Worm (Caenorhabditis elegans) whole organism, L4 larva: ENCODE results near the gene Y116A8C.33.

Experiments
- D1046.2 ChIP-seq: fragments of 200-800 bp; sonication (Bioruptor generic); IDR thresholded peaks from 2 replicates; pipeline ENCODE4 v1.3.6; 2022; ENCODE audit warnings: missing genetic modification characterization, missing compliant biosample characterization
- F26F4.8 ChIP-seq: fragments of 200-800 bp; sonication (Bioruptor generic); conservative IDR thresholded peaks from 2 replicates; pipeline ENCODE4 v1.3.6; 2022; ENCODE audit warnings: missing genetic modification characterization, missing compliant biosample characterization
- Y5F2A.4 ChIP-seq: fragments of 200-800 bp; sonication (Bioruptor generic); optimal IDR thresholded peaks from 2 replicates; lab custom pipeline; 2018; ENCODE audit warnings: mild to moderate bottlenecking, missing genetic modification characterization, missing compliant biosample characterization
- Y75B8A.6 ChIP-seq: fragments of 200-800 bp; sonication (Bioruptor generic); IDR thresholded peaks from 2 replicates; pipeline ENCODE4 v1.3.6; 2022; ENCODE audit warnings: missing genetic modification reagents, missing genetic modification characterization, missing compliant biosample characterization
- ZK546.5 ChIP-seq, 2 experiments: sonication (generic microtip); optimal IDR thresholded peaks; 2 replicates each; lab custom pipeline; 2017; ENCODE audit warnings: missing biosample characterization in 2 of 2, missing genetic modification characterization in 2 of 2
- aha-1 ChIP-seq: fragments of 150-350 bp; peaks from one replicate; lab custom pipeline; 2014; ENCODE audit warnings: missing biosample characterization, missing genetic modification characterization
- aly-2 ChIP-seq: sonication (generic microtip); optimal IDR thresholded peaks from 2 replicates; lab custom pipeline; 2018; ENCODE audit warnings: missing biosample characterization, missing genetic modification characterization
- arid-1 ChIP-seq: fragments of 200-800 bp; sonication (Bioruptor generic); conservative IDR thresholded peaks from 2 replicates; pipeline ENCODE4 v1.3.6; 2022; ENCODE audit warnings: missing genetic modification reagents, missing genetic modification characterization, missing compliant biosample characterization
- ceh-20 ChIP-seq: fragments of 200-800 bp; sonication (Bioruptor generic); IDR thresholded peaks from 2 replicates; pipeline ENCODE4 v1.3.6; 2022; ENCODE audit warnings: missing genetic modification reagents, missing genetic modification characterization, missing compliant biosample characterization
- ceh-32 ChIP-seq: sonication (generic microtip); optimal IDR thresholded peaks from 2 replicates; lab custom pipeline; 2016; ENCODE audit warnings: mild to moderate bottlenecking, missing genetic modification characterization, missing compliant biosample characterization; ENCODE audit not compliant: poor library complexity
- ceh-82 ChIP-seq: sonication (generic microtip); optimal IDR thresholded peaks from 2 replicates; lab custom pipeline; 2017; ENCODE audit warnings: missing biosample characterization, missing genetic modification characterization
- ces-1 ChIP-seq: fragments of 150-350 bp; sonication (generic microtip); optimal IDR thresholded peaks from 4 replicates; lab custom pipeline; 2014; ENCODE audit warnings: missing biosample characterization, missing genetic modification reagents, missing genetic modification characterization
- cey-2 ChIP-seq: sonication (generic microtip); optimal IDR thresholded peaks from 3 replicates; lab custom pipeline; 2017; ENCODE audit warnings: missing genetic modification characterization, mild to moderate bottlenecking, missing compliant biosample characterization, antibody characterized with exemption, borderline replicate concordance; ENCODE audit not compliant: insufficient read depth
- daf-12 ChIP-seq: fragments of 150-350 bp; optimal IDR thresholded peaks from 2 replicates; lab custom pipeline; 2014; ENCODE audit warnings: missing biosample characterization, missing genetic modification reagents, missing genetic modification characterization
- dmd-9 ChIP-seq: fragments of 200-800 bp; sonication (Bioruptor generic); IDR thresholded peaks from 2 replicates; pipeline ENCODE4 v1.3.6; 2022; ENCODE audit warnings: missing genetic modification reagents, missing genetic modification characterization, missing compliant biosample characterization
- duxl-1 ChIP-seq: sonication (generic microtip); optimal IDR thresholded peaks from 2 replicates; lab custom pipeline; 2016; ENCODE audit warnings: mild to moderate bottlenecking, missing genetic modification characterization, moderate library complexity, missing compliant biosample characterization; ENCODE audit not compliant: poor library complexity
- hlh-30 ChIP-seq: sonication (generic microtip); optimal IDR thresholded peaks from 2 replicates; lab custom pipeline; 2017; ENCODE audit warnings: antibody characterized with exemption, mild to moderate bottlenecking, missing genetic modification characterization, missing compliant biosample characterization; ENCODE audit not compliant: insufficient read depth
- lim-7 ChIP-seq: fragments of 200-800 bp; sonication (Bioruptor generic); IDR thresholded peaks from 2 replicates; pipeline ENCODE4 v1.3.6; 2022; ENCODE audit warnings: missing genetic modification characterization, missing compliant biosample characterization
- lin-15B ChIP-seq: fragments of 150-350 bp; sonication (generic microtip); optimal IDR thresholded peaks from 3 replicates; lab custom pipeline; 2014; ENCODE audit warnings: missing biosample characterization, missing genetic modification characterization
- lin-39 ChIP-seq: fragments of 150-350 bp; optimal IDR thresholded peaks from 2 replicates; lab custom pipeline; 2014; ENCODE audit warnings: missing biosample characterization, missing genetic modification reagents, missing genetic modification characterization
- madf-9 ChIP-seq: fragments of 200-800 bp; sonication (Bioruptor generic); conservative IDR thresholded peaks from 2 replicates; pipeline ENCODE4 v1.3.6; 2022; ENCODE audit warnings: missing genetic modification reagents, missing genetic modification characterization, missing compliant biosample characterization
- mdt-29 ChIP-seq: fragments of 200-800 bp; sonication (Bioruptor generic); IDR thresholded peaks from 2 replicates; pipeline ENCODE4 v1.3.6; 2022; ENCODE audit warnings: missing genetic modification reagents, missing genetic modification characterization, missing compliant biosample characterization
- mxl-3 ChIP-seq: fragments of 200-800 bp; sonication (Bioruptor generic); optimal IDR thresholded peaks from 2 replicates; lab custom pipeline; 2018; ENCODE audit warnings: mild to moderate bottlenecking, missing genetic modification characterization, missing compliant biosample characterization
- nhr-102 ChIP-seq: sonication (generic microtip); optimal IDR thresholded peaks from 2 replicates; lab custom pipeline; 2016; ENCODE audit warnings: mild to moderate bottlenecking, missing genetic modification characterization, moderate library complexity, missing compliant biosample characterization
- nhr-237 ChIP-seq: sonication (generic microtip); optimal IDR thresholded peaks from 2 replicates; lab custom pipeline; 2017; ENCODE audit warnings: missing biosample characterization, missing genetic modification characterization
- nhr-25 ChIP-seq: sonication (generic microtip); optimal IDR thresholded peaks from 2 replicates; lab custom pipeline; 2017; ENCODE audit warnings: missing genetic modification characterization, mild to moderate bottlenecking, missing compliant biosample characterization, antibody characterized with exemption, moderate library complexity, borderline replicate concordance; ENCODE audit not compliant: insufficient read depth
- nhr-48 ChIP-seq: sonication (generic microtip); optimal IDR thresholded peaks from 2 replicates; lab custom pipeline; 2016; ENCODE audit warnings: mild to moderate bottlenecking, missing genetic modification characterization, missing compliant biosample characterization
- nhr-6 ChIP-seq: fragments of 150-350 bp; optimal IDR thresholded peaks from 2 replicates; lab custom pipeline; 2014; ENCODE audit warnings: missing biosample characterization, missing genetic modification characterization
- nhr-76 ChIP-seq: fragments of 150-350 bp; optimal IDR thresholded peaks from 2 replicates; lab custom pipeline; 2014; ENCODE audit warnings: missing biosample characterization, missing genetic modification characterization
- nhr-77 ChIP-seq: fragments of 150-350 bp; optimal IDR thresholded peaks from 2 replicates; lab custom pipeline; 2014; ENCODE audit warnings: missing biosample characterization, missing genetic modification characterization
- pqm-1 ChIP-seq: sonication (generic microtip); optimal IDR thresholded peaks from 2 replicates; lab custom pipeline; 2017; ENCODE audit warnings: missing biosample characterization, missing genetic modification characterization
- sdz-12 ChIP-seq: fragments of 200-800 bp; sonication (Bioruptor generic); optimal IDR thresholded peaks from 2 replicates; lab custom pipeline; 2018; ENCODE audit warnings: mild to moderate bottlenecking, missing genetic modification characterization, missing compliant biosample characterization
- set-16 ChIP-seq: fragments of 200-800 bp; sonication (Bioruptor generic); IDR thresholded peaks from 2 replicates; pipeline ENCODE4 v1.3.6; 2022; ENCODE audit warnings: missing genetic modification reagents, missing genetic modification characterization, missing compliant biosample characterization
- skn-1 ChIP-seq: fragments of 150-350 bp; optimal IDR thresholded peaks from 2 replicates; lab custom pipeline; 2014; ENCODE audit warnings: missing biosample characterization, missing genetic modification characterization
- snpc-1.2 ChIP-seq: fragments of 200-800 bp; sonication (Bioruptor generic); IDR thresholded peaks from 2 replicates; pipeline ENCODE4 v1.3.6; 2022; ENCODE audit warnings: missing genetic modification reagents, missing genetic modification characterization, missing compliant biosample characterization
- tag-97 ChIP-seq: fragments of 200-800 bp; sonication (Bioruptor generic); IDR thresholded peaks from 2 replicates; pipeline ENCODE4 v1.3.6; 2022; ENCODE audit warnings: missing genetic modification characterization, missing compliant biosample characterization
- tra-1 ChIP-seq: fragments of 200-800 bp; sonication (Bioruptor generic); IDR thresholded peaks from 2 replicates; pipeline ENCODE4 v1.3.6; 2022; ENCODE audit warnings: missing genetic modification reagents, missing genetic modification characterization, missing compliant biosample characterization
- unc-130 ChIP-seq: sonication (generic microtip); optimal IDR thresholded peaks from 2 replicates; lab custom pipeline; 2016; ENCODE audit warnings: missing genetic modification reagents, missing genetic modification characterization, missing compliant biosample characterization
- unc-39 ChIP-seq: sonication (generic microtip); optimal IDR thresholded peaks from 2 replicates; lab custom pipeline; 2017; ENCODE audit warnings: missing biosample characterization, missing genetic modification characterization
- unc-62 ChIP-seq, 3 experiments: fragments of 150-350 bp in 1 of 3; sonication (generic microtip); optimal IDR thresholded peaks in 2 of 3; peaks in 1 of 3; 1 replicate in 1 of 3; 2 replicates in 2 of 3; lab custom pipeline; 2014 to 2017; ENCODE audit warnings: missing biosample characterization in 3 of 3, missing genetic modification characterization in 3 of 3, missing genetic modification reagents in 3 of 3, missing genotype in 1 of 3
- vab-7 ChIP-seq: fragments of 200-800 bp; sonication (Bioruptor generic); IDR thresholded peaks from 2 replicates; pipeline ENCODE4 v1.3.6; 2022; ENCODE audit warnings: missing genetic modification reagents, missing genetic modification characterization, missing compliant biosample characterization
- ztf-11 ChIP-seq: fragments of 150-350 bp; optimal IDR thresholded peaks from 2 replicates; lab custom pipeline; 2014; ENCODE audit warnings: missing biosample characterization, missing genetic modification characterization

The Y116A8C.33 gene

DNA sequence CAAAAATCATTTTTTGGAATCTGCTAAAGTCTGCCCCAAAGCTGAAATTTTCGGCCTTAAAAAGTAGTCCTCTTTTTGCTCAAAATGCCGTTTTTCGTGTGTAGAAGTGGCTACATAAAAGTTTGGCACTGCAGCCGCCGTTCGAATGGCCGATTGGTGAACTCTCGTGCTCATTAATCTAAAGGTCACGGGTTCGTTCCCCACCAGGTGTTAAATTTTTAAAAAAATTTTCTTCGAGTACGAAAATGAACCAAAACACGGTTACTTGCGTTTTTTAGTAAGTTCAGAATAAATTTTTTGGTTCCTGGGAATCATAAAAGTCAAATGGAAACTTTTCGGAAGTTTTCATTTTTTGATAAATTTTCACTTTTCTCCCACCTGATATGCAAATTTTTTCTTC lies 15.3 kb downstream of the Y116A8C.33 start:
- TF ChIP-seq D1046.2 (0 out of 2 replicates have a peak, but pooled peaks have one; percentile 16), snpc-1.2 (peak; percentile 68)

DNA sequence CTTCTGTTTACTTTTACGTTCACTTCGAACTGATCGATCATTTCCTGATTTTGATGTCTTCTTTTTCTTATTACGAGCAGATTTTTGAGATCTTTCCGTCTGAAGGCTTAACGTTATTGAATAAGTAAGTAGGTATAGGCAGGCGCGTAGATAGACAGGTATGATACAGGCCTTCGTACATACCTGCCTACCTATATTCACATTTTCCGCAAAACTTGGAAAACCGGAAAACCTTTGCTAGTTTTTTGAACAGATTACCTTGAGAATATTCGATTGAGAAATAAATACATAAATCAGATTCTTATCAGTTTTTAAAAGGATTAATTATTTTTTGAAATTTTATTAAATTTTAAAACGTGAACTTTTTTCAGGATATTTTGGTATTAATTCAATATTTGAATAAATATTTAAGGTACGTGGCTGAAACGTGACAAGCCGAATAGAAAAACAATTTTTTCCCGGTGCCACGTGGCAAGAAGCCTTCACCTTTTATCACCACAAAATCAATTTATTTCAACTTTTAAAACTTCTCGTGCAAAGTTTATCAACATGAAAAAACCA lies 19.2 kb downstream of the Y116A8C.33 start, which contains the start of the genes Y116A8C.37 and Y116A8C.38:
Gene Y116A8C.37, minus strand, starts transcription at position 101 of the 561 bp plus-strand sequence.
Gene Y116A8C.38, plus strand, starts transcription at position 511 of the 561 bp plus-strand sequence.
- TF ChIP-seq unc-62 (GFP tag; optimal IDR thresholded peaks at IDR 0.05 in 1 of 2; lab: Kevin White, UChicago) = no peak
- TF ChIP-seq unc-62 (tag; optimal IDR thresholded peaks at IDR 0.05; lab: Kevin White, UChicago) = no peak
- no peak for TF ChIP-seq Y5F2A.4 (GFP tag; lab: Kevin White, UChicago)
- TF ChIP-seq nhr-76 (tag; lab: Kevin White, UChicago) = no peak
- TF ChIP-seq ceh-82 (tag; lab: Kevin White, UChicago) = no peak
- TF ChIP-seq tag-97 (GFP tag; lab: Robert Waterston, UW) = no peak
- no peak for TF ChIP-seq lin-39 (tag; lab: Kevin White, UChicago)
- no peak for TF ChIP-seq ZK546.5 (tag; optimal IDR thresholded peaks at IDR 0.05; lab: Kevin White, UChicago)
- no peak for TF ChIP-seq hlh-30 (tag; lab: Kevin White, UChicago)
- TF ChIP-seq nhr-237 (tag; lab: Kevin White, UChicago) = no peak
- TF ChIP-seq snpc-1.2 = no peak
- no peak for TF ChIP-seq nhr-77 (tag; lab: Kevin White, UChicago)
- no peak for TF ChIP-seq nhr-6 (tag; lab: Kevin White, UChicago)
- TF ChIP-seq mxl-3 (GFP tag; lab: Kevin White, UChicago) = no peak
- TF ChIP-seq aha-1 (tag; lab: Kevin White, UChicago) = no peak
- no peak for TF ChIP-seq ces-1
- no peak for TF ChIP-seq duxl-1 (tag; lab: Kevin White, UChicago)
- TF ChIP-seq daf-12 = no peak

DNA sequence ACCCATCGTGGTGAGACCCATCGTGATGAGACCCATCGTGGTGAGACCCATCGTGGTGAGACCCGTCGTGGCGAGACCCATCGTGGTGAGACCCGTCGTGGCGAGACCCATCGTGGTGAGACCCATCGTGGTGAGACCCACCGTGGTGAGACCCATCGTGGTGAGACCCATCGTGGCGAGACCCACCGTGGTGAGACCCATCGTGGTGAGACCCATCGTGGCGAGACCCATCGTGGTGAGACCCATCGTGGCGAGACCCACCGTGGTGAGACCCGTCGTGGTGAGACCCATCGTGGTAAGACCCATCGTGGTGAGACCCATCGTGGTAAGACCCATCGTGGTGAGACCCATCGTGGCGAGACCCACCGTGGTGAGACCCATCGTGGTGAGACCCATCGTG lies 29.0 kb downstream of the Y116A8C.33 start:
- 0 out of 2 replicates have a peak, but pooled peaks have one; percentile 39 for TF ChIP-seq lim-7
- TF ChIP-seq set-16 = peak; percentile 78

DNA sequence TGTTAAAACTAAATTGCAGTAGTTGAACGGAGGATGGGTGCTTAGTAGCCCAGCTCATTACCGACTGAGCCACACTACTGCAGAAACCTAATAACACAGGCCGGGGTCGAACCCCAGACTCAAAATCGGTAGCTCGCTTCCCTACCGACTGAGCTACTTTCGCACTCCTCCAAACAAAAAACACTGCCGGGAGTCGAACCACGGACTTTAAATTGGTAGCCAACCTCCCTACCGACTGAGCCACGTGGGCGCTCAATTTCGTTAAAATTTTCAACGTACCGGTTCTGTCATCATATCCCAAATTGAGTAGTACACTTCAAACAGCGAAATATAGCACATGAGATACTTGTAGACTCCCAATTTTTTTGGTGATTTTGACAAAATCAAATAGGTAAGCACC lies 38.5 kb downstream of the Y116A8C.33 start:
- TF ChIP-seq ztf-11 (no peak), Y75B8A.6 (GFP tag; lab: Robert Waterston, UW) (no peak), nhr-25 (tag; lab: Kevin White, UChicago) (no peak), pqm-1 (no peak), aly-2 (tag; lab: Kevin White, UChicago) (no peak), ces-1 (no peak), tra-1 (GFP tag; lab: Robert Waterston, UW) (no peak), cey-2 (tag; lab: Kevin White, UChicago) (no peak), snpc-1.2 (peak; percentile 96)

DNA sequence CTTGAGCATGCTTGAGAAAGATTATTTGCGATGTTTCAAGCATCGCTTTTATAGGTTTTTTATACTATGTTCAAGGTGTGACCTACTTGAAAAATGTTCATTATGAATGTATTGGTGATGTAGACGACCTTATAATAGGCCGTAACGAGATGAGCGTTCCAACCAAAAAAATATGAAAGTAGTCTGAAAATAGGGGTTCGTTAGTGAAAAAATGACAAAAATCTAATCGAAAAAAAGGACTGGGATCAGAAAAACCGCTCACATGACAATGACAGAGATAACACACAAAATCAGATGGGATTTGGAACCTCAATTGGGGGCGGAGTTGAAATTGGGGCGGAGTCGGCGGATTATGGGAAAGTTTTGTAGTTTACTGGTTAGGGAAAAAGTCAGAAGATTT lies 39.0 kb downstream of the Y116A8C.33 start, which contains the start of gene Y116A8C.40:
Gene Y116A8C.40, minus strand, starts transcription at position 101 of the 400 bp plus-strand sequence.
- TF ChIP-seq hlh-30 (tag; lab: Kevin White, UChicago) = no peak
- TF ChIP-seq skn-1 = no peak
- TF ChIP-seq lin-15B (tag; lab: Kevin White, UChicago) = no peak
- TF ChIP-seq sdz-12 (GFP tag; lab: Kevin White, UChicago) = no peak
- no peak for TF ChIP-seq nhr-48 (tag; lab: Kevin White, UChicago)
- no peak for TF ChIP-seq ceh-32 (tag; lab: Kevin White, UChicago)
- TF ChIP-seq unc-130 (GFP tag; lab: Kevin White, UChicago) = no peak
- no peak for TF ChIP-seq ceh-20 (GFP tag; lab: Robert Waterston, UW)
- TF ChIP-seq nhr-25 (tag; lab: Kevin White, UChicago) = no peak
- no peak for TF ChIP-seq vab-7 (GFP tag; lab: Robert Waterston, UW)
- no peak for TF ChIP-seq dmd-9
- TF ChIP-seq mdt-29 (GFP tag; lab: Robert Waterston, UW) = no peak
- TF ChIP-seq nhr-102 (tag; lab: Kevin White, UChicago) = no peak
- no peak for TF ChIP-seq nhr-76 (tag; lab: Kevin White, UChicago)
- no peak for TF ChIP-seq ztf-11
- TF ChIP-seq madf-9 (GFP tag; lab: Robert Waterston, UW) = no peak
- TF ChIP-seq unc-39 (tag; lab: Kevin White, UChicago) = no peak
- TF ChIP-seq arid-1 (GFP tag; lab: Robert Waterston, UW) = no peak
- no peak for TF ChIP-seq tag-97 (GFP tag; lab: Robert Waterston, UW)
- TF ChIP-seq F26F4.8 (GFP tag; lab: Robert Waterston, UW) = no peak
